Fruit fly (Drosophila melanogaster): ENCODE measurements around the gene Pc.

Pc gene

dm6 chr3L:21285639-21286338, 32.0 kb downstream of the Pc start, which contains the start of the genes CG12974 and pzg (continued):
- TF ChIP-seq Eip75B (GFP tag; optimal IDR thresholded peaks at IDR 0.05), result peak; percentile 44
- no peak for TF ChIP-seq Hr38 (GFP tag; optimal IDR thresholded peaks at IDR 0.05)
- peak; percentile 69 for TF ChIP-seq cyc (GFP tag; optimal IDR thresholded peaks at IDR 0.05)
- TF ChIP-seq CG6808 (GFP tag; optimal IDR thresholded peaks at IDR 0.05), result no peak
- TF ChIP-seq CG9139 (GFP tag; optimal IDR thresholded peaks at IDR 0.05), result peak; percentile 11
- TF ChIP-seq CG31627 (GFP tag; optimal IDR thresholded peaks at IDR 0.05), result peak; percentile 66
- peak; percentile 61 for TF ChIP-seq OdsH (GFP tag; optimal IDR thresholded peaks at IDR 0.05)
- peak; percentile 46 for TF ChIP-seq CG32006 (GFP tag; optimal IDR thresholded peaks at IDR 0.05)
- no peak for TF ChIP-seq CG11294 (GFP tag; IDR thresholded peaks at IDR 0.05)
- TF ChIP-seq Hr39 (GFP tag; optimal IDR thresholded peaks at IDR 0.05), result peak; percentile 74
- peak; percentile 50 for TF ChIP-seq achi (GFP tag; optimal IDR thresholded peaks at IDR 0.05)
- TF ChIP-seq CG8119 (GFP tag; IDR thresholded peaks at IDR 0.05), result no peak

- TF ChIP-seq svp (GFP tag) (no peak), fkh (GFP tag; optimal IDR thresholded peaks at IDR 0.05) (peak; percentile 35), Eip75B (GFP tag; optimal IDR thresholded peaks at IDR 0.05) (no peak), Sox14 (GFP tag; optimal IDR thresholded peaks at IDR 0.05) (no peak), vri (GFP tag; optimal IDR thresholded peaks at IDR 0.05) (peak; percentile 81), CG3919 (GFP tag; optimal IDR thresholded peaks at IDR 0.05) (no peak), OdsH (GFP tag; optimal IDR thresholded peaks at IDR 0.05) (no peak), CG7368 (GFP tag; optimal IDR thresholded peaks at IDR 0.05) (no peak), CG11294 (GFP tag; IDR thresholded peaks at IDR 0.05) (no peak), Hr4 (GFP tag; optimal IDR thresholded peaks at IDR 0.05) (no peak), Eip93F (GFP tag; optimal IDR thresholded peaks at IDR 0.05) (peak; percentile 37), fd85E (GFP tag; optimal IDR thresholded peaks at IDR 0.05) (no peak), Eip78C (GFP tag) (peak; percentile 55), esn (GFP tag; optimal IDR thresholded peaks at IDR 0.05) (no peak), CG10669 (GFP tag; optimal IDR thresholded peaks at IDR 0.05) (no peak)
Observed at dm6 chr3L:21284720-21285638, 32.8 kb downstream of the Pc start.

- no peak for TF ChIP-seq vri (GFP tag; optimal IDR thresholded peaks at IDR 0.05)
- TF ChIP-seq CG1621 (tag; optimal IDR thresholded peaks at IDR 0.05), result no peak
- TF ChIP-seq CG34406 (GFP tag; optimal IDR thresholded peaks at IDR 0.05), result no peak
- TF ChIP-seq Lpt (GFP tag; optimal IDR thresholded peaks at IDR 0.05), result no peak
- no peak for TF ChIP-seq CG6854 (GFP tag; optimal IDR thresholded peaks at IDR 0.05)
- TF ChIP-seq CG11902 (GFP tag; optimal IDR thresholded peaks at IDR 0.05), result no peak
- no peak for TF ChIP-seq CG31627 (GFP tag; optimal IDR thresholded peaks at IDR 0.05)
- TF ChIP-seq CG10631 (GFP tag; optimal IDR thresholded peaks at IDR 0.05), result no peak
- no peak for TF ChIP-seq Ets21C (GFP tag; optimal IDR thresholded peaks at IDR 0.05)
- TF ChIP-seq topi (GFP tag; optimal IDR thresholded peaks at IDR 0.05), result no peak
- no peak for TF ChIP-seq Sox102F (GFP tag; optimal IDR thresholded peaks at IDR 0.05)
- TF ChIP-seq CG8119 (GFP tag; IDR thresholded peaks at IDR 0.05), result no peak
- no peak for TF ChIP-seq OdsH (GFP tag; optimal IDR thresholded peaks at IDR 0.05)
- no peak for TF ChIP-seq acj6 (GFP tag; optimal IDR thresholded peaks at IDR 0.05)
- TF ChIP-seq dac (GFP tag; optimal IDR thresholded peaks at IDR 0.05), result no peak
- TF ChIP-seq svp (GFP tag), result no peak
- no peak for TF ChIP-seq CG6276 (GFP tag; optimal IDR thresholded peaks at IDR 0.05)
Observed at dm6 chr3L:21283795-21284194, 34.0 kb downstream of the Pc start.
